Worm (Caenorhabditis elegans): ENCODE data around the gene npr-24.

The npr-24 gene

DNA sequence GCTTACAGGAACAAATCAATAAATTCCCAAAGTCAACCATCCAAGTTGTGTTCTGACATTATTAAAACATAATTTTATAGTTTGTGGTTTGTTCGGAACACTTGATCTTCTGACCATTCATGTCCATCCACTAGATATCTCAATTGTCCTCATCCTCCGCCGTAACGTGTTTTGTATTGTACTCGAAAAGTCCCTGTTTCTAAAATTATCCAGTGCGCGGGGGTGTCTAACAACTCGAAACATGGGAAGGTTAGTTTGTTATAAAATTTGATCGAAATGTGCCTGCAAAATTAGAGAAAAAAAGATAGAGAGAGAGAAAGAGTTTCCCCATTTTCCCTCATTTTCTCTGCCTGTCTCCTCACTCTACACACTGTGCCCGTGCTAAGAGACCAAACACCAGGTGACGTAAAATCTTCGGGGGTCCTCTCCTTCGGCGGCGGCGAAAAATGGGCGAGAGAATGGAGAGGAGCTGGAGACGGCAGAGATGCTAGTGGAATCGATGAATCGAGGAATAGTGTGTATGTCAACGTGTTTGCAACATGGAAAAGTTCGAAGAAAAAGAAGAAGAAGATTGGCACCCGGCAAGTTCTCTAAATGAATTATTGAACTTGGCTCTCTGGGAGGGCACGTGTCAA is 19.0 kb upstream of the npr-24 start (continued):
- TF ChIP-seq nfya-1 (tag; optimal IDR thresholded peaks at IDR 0.05; ENCODE audit: insufficient read depth) (peak; percentile 89), ceh-28 (tag; optimal IDR thresholded peaks at IDR 0.05) (peak; percentile 78), elt-1 (tag; optimal IDR thresholded peaks at IDR 0.05) (peak; percentile 7), ztf-11 (tag; optimal IDR thresholded peaks at IDR 0.05) (no peak), aly-2 (tag; optimal IDR thresholded peaks at IDR 0.05) (no peak), egl-27 (tag; optimal IDR thresholded peaks at IDR 0.05) (peak; percentile 70), nhr-28 (tag; optimal IDR thresholded peaks at IDR 0.05) (no peak)

DNA sequence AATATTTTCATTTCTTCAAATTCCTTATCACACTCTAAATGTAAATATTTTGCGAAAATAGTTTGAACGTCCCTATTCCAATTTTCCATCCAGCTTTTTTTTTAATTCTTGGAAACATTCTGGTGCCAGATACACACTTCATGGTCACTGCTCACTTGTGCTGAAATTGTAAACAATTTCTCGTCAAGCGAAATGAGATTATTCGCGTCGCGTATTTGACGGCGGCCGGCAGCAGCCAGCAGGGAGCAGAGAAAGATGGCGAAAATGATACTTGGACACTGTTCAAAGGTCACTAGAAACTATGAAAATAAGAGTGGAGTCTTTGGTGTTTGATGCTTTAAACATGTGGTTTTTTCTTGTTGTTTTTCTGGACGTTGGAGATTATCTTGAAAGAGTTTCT is 17.8 kb upstream of the npr-24 start:
- TF ChIP-seq zag-1 (tag; optimal IDR thresholded peaks at IDR 0.05) = no peak
- peak; percentile 42 for TF ChIP-seq pqm-1 (tag; optimal IDR thresholded peaks at IDR 0.05)
- peak; percentile 13 for TF ChIP-seq nfya-1 (tag; optimal IDR thresholded peaks at IDR 0.05; ENCODE audit: insufficient read depth)
- TF ChIP-seq lin-39 (tag; optimal IDR thresholded peaks at IDR 0.05) = peak; percentile 44
- TF ChIP-seq nhr-12 (tag; optimal IDR thresholded peaks at IDR 0.05) = no peak
- TF ChIP-seq elt-2 (tag; optimal IDR thresholded peaks at IDR 0.05) = peak; percentile 51
- no peak for TF ChIP-seq nhr-23 (tag; optimal IDR thresholded peaks at IDR 0.05)

DNA sequence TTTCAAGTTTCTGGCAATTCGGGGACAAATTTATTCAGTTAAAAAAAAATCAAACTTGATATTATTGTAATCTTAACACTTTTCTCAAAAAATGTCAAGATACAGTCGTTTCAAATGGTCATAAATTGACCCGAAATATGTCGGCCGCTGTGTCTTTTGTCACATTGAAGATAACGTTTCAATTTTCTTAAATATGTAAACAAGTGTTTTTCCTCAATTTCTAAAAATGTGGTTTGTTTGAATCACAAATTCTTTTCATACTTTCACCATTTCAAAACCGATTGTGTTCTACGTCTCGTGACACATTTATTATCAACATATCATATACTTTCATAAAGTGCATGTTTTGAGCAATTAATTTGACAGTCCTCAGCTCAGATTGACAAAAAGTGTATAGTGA is 15.6 kb upstream of the npr-24 start:
- TF ChIP-seq pqm-1 (tag; optimal IDR thresholded peaks at IDR 0.05) (peak; percentile 76), pha-4 (tag; optimal IDR thresholded peaks at IDR 0.05) (peak; percentile 40), elt-2 (tag; optimal IDR thresholded peaks at IDR 0.05) (peak; percentile 48), zag-1 (tag; optimal IDR thresholded peaks at IDR 0.05) (no peak), nhr-11 (tag; optimal IDR thresholded peaks at IDR 0.05) (no peak), unc-39 (tag; optimal IDR thresholded peaks at IDR 0.05) (no peak)

DNA sequence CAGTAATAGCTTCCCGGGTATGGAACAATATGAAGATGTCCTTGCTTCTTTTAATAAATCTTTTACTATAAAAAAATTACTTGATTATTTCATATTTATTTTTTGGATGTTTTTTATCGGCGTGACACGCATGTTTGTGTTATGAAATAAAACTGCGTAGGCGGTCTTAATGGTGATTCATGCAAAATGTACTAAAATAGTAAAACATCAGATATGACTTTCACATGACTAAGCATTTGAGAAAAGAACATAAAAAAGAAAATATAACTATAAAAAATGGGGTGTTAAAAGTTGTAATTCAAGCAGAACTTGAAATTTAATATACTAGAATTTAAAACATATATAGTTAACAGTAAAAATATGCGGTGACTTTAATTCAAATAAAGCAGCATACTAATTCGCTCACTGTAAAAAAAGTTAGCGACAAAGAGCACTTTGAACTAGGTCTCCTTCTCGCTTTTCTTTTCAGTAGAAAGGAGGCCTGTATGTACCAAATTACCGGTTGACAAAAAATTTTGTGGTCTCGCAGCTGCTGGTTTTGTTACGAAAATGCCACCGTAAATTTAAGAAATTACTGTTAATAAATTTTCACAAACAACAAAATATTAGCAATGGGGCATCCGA is 4.6 kb downstream of the npr-24 start:
- no peak for TF ChIP-seq aly-2 (tag; optimal IDR thresholded peaks at IDR 0.05)
- TF ChIP-seq skn-1 (tag; optimal IDR thresholded peaks at IDR 0.05) = no peak
- peak; percentile 23 for TF ChIP-seq ama-1 (optimal IDR thresholded peaks at IDR 0.05)
- no peak for TF ChIP-seq unc-39 (tag; optimal IDR thresholded peaks at IDR 0.05)
- no peak for TF ChIP-seq tbx-2 (tag; optimal IDR thresholded peaks at IDR 0.05)
- TF ChIP-seq ceh-9 (tag; optimal IDR thresholded peaks at IDR 0.05) = no peak
- TF ChIP-seq fkh-2 (tag; optimal IDR thresholded peaks at IDR 0.05) = no peak
- no peak for TF ChIP-seq ceh-16 (tag; optimal IDR thresholded peaks at IDR 0.05)
- TF ChIP-seq ceh-28 (tag; optimal IDR thresholded peaks at IDR 0.05) = no peak
- no peak for TF ChIP-seq nhr-43 (tag; optimal IDR thresholded peaks at IDR 0.05; ENCODE audit: poor library complexity, severe bottlenecking)
- TF ChIP-seq lsy-12 (tag; optimal IDR thresholded peaks at IDR 0.05) = no peak
- TF ChIP-seq pqm-1 (tag; optimal IDR thresholded peaks at IDR 0.05) = peak; percentile 28
- TF ChIP-seq lin-15B (tag; optimal IDR thresholded peaks at IDR 0.05) = no peak
- no peak for TF ChIP-seq egl-27 (tag; optimal IDR thresholded peaks at IDR 0.05)
- no peak for TF ChIP-seq daf-12 (tag; optimal IDR thresholded peaks at IDR 0.05)
- no peak for TF ChIP-seq nhr-11 (tag; optimal IDR thresholded peaks at IDR 0.05)

DNA sequence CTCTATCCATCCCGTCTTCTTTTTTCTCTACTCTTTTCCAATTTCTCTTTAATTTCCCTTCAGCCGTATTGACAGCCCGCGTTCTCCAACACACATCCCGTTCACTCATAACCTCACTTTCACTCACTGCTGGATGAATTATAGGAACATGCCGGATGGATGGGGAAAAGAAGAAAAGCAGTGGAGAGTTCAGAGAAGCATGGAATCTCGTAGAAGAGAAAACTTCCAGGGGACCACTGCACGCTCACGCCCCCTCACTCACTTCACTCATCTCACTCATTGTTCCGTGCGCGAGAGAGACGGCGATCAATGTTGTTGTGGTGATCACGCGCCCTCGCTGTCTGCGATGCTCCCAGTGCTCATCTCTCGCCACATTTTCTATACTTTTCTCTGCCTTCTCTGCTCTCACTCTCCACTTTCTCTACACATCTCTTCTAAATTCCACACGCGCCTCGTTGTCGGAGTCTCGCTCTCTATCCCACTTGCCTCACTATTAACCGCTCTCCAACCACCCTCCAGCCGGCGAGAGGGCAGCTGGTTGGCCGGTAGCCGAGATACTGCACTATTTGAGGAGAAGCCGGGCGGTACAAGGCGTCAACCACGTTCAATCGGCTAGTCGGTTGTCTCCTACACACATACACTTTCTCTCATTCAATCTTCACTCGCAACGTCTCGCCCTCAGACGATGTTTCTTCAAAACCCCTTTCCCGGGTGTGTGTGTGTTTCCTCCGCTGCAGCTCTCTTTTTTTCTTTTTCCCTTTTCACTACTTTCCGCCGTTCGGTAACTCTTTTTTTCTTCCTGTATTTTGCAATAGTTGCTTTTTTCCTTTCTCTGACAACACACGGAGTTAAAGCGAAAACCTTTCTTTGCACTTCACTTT is 6.7 kb downstream of the npr-24 start:
- TF ChIP-seq lin-39 (tag; optimal IDR thresholded peaks at IDR 0.05) = peak; percentile 83
- no peak for TF ChIP-seq ztf-11 (tag; optimal IDR thresholded peaks at IDR 0.05)
- no peak for TF ChIP-seq nhr-12 (tag; optimal IDR thresholded peaks at IDR 0.05)
- peak; percentile 81 for TF ChIP-seq nfya-1 (tag; optimal IDR thresholded peaks at IDR 0.05; ENCODE audit: insufficient read depth)
- peak; percentile 93 for TF ChIP-seq hmg-11 (tag; optimal IDR thresholded peaks at IDR 0.05)
- TF ChIP-seq ZK546.5 (tag; optimal IDR thresholded peaks at IDR 0.05) = no peak
- TF ChIP-seq egl-27 (tag; optimal IDR thresholded peaks at IDR 0.05) = peak; percentile 82
- TF ChIP-seq daf-12 (tag; optimal IDR thresholded peaks at IDR 0.05) = no peak
- peak; percentile 19 for TF ChIP-seq lin-15B (tag; optimal IDR thresholded peaks at IDR 0.05)
- peak; percentile 66 for TF ChIP-seq nhr-23 (tag; optimal IDR thresholded peaks at IDR 0.05)
- peak in 1 of 3 experiments; percentile 51 for TF ChIP-seq elt-3 (tag; optimal IDR thresholded peaks at IDR 0.05)
- peak; percentile 80 for TF ChIP-seq egl-5 (tag; optimal IDR thresholded peaks at IDR 0.05)
- TF ChIP-seq pha-4 (tag; optimal IDR thresholded peaks at IDR 0.05) = peak; percentile 84
- TF ChIP-seq jun-1 (tag; optimal IDR thresholded peaks at IDR 0.05) = peak; percentile 87
- no peak for TF ChIP-seq nhr-67 (tag; optimal IDR thresholded peaks at IDR 0.05)
- no peak for TF ChIP-seq ceh-16 (tag; optimal IDR thresholded peaks at IDR 0.05)
- peak; percentile 84 for TF ChIP-seq elt-2 (tag; optimal IDR thresholded peaks at IDR 0.05)
- peak; percentile 68 for TF ChIP-seq nhr-43 (tag; optimal IDR thresholded peaks at IDR 0.05; ENCODE audit: poor library complexity, severe bottlenecking)
- TF ChIP-seq nhr-237 (tag; optimal IDR thresholded peaks at IDR 0.05) = no peak
- peak; percentile 13 for TF ChIP-seq aly-2 (tag; optimal IDR thresholded peaks at IDR 0.05)
- TF ChIP-seq fkh-2 (tag; optimal IDR thresholded peaks at IDR 0.05) = no peak
- peak; percentile 44 for TF ChIP-seq nhr-11 (tag; optimal IDR thresholded peaks at IDR 0.05)
- TF ChIP-seq zag-1 (tag; optimal IDR thresholded peaks at IDR 0.05) = peak; percentile 78
- TF ChIP-seq snpc-4 (tag; optimal IDR thresholded peaks at IDR 0.05) = peak; percentile 62
- peak; percentile 59 for TF ChIP-seq skn-1 (tag; optimal IDR thresholded peaks at IDR 0.05)
- TF ChIP-seq nhr-25 (tag; optimal IDR thresholded peaks at IDR 0.05) = peak; percentile 79
- no peak for TF ChIP-seq unc-39 (tag; optimal IDR thresholded peaks at IDR 0.05)
- TF ChIP-seq tbx-2 (tag; optimal IDR thresholded peaks at IDR 0.05) = peak; percentile 85
- TF ChIP-seq ceh-28 (tag; optimal IDR thresholded peaks at IDR 0.05) = peak; percentile 89
- TF ChIP-seq ztf-4 (tag; optimal IDR thresholded peaks at IDR 0.05) = peak; percentile 62
- TF ChIP-seq ama-1 (optimal IDR thresholded peaks at IDR 0.05) = peak; percentile 77
- peak; percentile 27 for TF ChIP-seq R02D3.7 (tag; optimal IDR thresholded peaks at IDR 0.05)

Measured in whole organism, L3 larva.